Worm (Caenorhabditis elegans) whole organism, L4/young adult: ENCODE data around the gene R05H10.7.

Experiments used
- dao-5 ChIP-seq: sonication (generic microtip); optimal IDR thresholded peaks from 2 replicates; lab custom pipeline; 2016; ENCODE audit warnings: missing genotype, missing genetic modification characterization, moderate library complexity, missing compliant biosample characterization
- him-1 ChIP-seq: sonication (generic microtip); optimal IDR thresholded peaks from 2 replicates; lab custom pipeline; 2016; ENCODE audit warnings: missing genotype, missing genetic modification reagents, missing genetic modification characterization, missing compliant biosample characterization

- TF ChIP-seq him-1, result no peak
- TF ChIP-seq dao-5 (tag; lab: Kevin White, UChicago), result no peak
Measured at ce11 chrII:14903611-14904010, 48.3 kb downstream of the R05H10.7 start.
